Fruit fly (Drosophila melanogaster): ENCODE data around the gene Cpr72Ec.

The Cpr72Ec gene

DNA sequence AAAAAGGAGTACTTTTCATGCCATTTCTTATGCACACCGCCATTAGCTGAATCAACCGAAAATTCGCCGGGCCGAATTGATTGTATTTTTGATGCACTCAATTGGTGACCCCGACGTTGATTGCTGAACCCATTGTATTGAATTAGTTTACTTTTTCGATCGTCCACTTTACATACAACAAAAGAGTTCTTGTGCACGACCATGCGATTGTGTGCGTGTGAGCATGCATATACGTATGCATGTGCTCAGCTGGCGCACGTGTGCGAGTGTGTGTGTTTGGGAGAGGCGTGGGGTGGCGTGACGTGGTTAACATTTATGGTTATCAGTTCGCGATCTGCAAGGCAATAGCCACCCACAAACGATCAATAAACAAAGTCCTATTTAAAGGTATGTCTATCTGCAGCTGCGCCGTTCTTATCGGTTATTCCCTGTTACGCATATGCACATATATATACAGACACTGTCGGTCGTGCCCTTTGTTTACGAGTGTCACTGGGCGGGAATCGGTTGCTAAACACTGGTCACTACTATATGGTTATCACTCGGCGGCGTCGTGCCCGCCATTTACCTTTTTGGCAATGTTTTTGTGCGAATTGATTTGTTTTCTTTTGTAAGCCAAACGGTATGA is 18.2 kb upstream of the Cpr72Ec start:
- TF ChIP-seq Hnf4 (GFP tag; optimal IDR thresholded peaks at IDR 0.05) (peak; percentile 29), Rel (GFP tag; optimal IDR thresholded peaks at IDR 0.05) (peak; percentile 3), Rel (tag; optimal IDR thresholded peaks at IDR 0.05) (peak; percentile 62), OdsH (GFP tag; optimal IDR thresholded peaks at IDR 0.05) (peak; percentile 43), woc (GFP tag; optimal IDR thresholded peaks at IDR 0.05) (peak; percentile 0), Sp1 (GFP tag; optimal IDR thresholded peaks at IDR 0.05) (peak; percentile 14), Myc (optimal IDR thresholded peaks at IDR 0.05) (no peak), h (GFP tag; optimal IDR thresholded peaks at IDR 0.05) (peak; percentile 66), rgr (GFP tag; optimal IDR thresholded peaks at IDR 0.05) (no peak), br (GFP tag; optimal IDR thresholded peaks at IDR 0.05) (peak; percentile 2), N (GFP tag; optimal IDR thresholded peaks at IDR 0.05) (peak; percentile 38), tai (GFP tag; optimal IDR thresholded peaks at IDR 0.05) (no peak), CrebA (GFP tag; optimal IDR thresholded peaks at IDR 0.05; ENCODE audit: borderline replicate concordance) (peak; percentile 87), Dfd (GFP tag; optimal IDR thresholded peaks at IDR 0.05) (no peak), brk (GFP tag; optimal IDR thresholded peaks at IDR 0.05) (no peak), dl (GFP tag; optimal IDR thresholded peaks at IDR 0.05; ENCODE audit: insufficient read depth in 1 of 2, partially characterized antibody in 2 of 2) (no peak)

DNA sequence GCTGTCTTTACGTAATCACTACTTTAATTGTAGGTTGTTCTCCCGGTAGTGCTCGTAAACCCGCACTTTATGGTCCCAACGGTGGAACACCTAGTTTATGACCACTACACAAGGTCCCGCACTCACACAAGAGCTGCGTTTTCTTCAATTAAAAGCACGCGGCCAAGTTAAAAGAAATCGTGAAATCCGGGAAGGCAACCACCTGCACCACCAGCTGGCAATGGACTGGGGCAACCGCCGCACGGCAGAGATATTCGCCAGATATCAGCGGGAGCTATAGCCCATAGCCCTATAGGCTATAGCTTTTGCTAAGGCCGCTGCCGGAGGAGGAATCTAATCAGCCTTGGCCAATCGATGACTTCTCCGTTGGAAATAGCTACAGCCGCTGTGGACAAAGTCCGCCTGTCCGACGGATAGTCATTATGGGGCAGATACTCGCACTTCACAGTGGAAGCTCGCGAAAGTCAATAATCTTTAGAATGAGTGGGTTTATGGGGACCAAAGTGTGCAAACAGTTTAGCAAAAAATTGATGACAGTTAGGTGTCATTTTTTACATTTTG is 17.1 kb upstream of the Cpr72Ec start:
- no peak for TF ChIP-seq Abd-B (GFP tag; optimal IDR thresholded peaks at IDR 0.05)
- TF ChIP-seq h (GFP tag; optimal IDR thresholded peaks at IDR 0.05), result peak; percentile 12

DNA sequence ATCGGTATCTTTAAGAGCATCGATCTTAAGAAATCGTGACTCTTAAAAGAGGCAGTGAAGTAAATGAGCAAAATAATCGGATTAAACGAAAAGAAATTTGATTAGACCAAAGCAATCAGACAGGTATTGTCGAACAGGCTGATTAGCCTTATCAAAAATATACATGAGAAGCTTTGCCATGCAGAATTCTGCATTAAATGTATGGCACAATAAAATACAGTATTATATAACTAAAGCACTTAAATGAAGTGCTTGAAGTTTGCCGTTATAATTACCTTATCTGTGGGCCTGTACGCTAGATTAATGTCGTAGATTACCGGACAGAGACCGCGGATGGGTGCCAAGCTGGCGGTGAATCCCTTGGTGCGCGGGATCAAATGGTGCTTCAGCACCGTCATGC is 15.9 kb upstream of the Cpr72Ec start:
- TF ChIP-seq Rel (GFP tag; optimal IDR thresholded peaks at IDR 0.05), result no peak
- peak; percentile 1 for TF ChIP-seq Rel (tag; optimal IDR thresholded peaks at IDR 0.05)
- TF ChIP-seq N (GFP tag; optimal IDR thresholded peaks at IDR 0.05), result no peak

DNA sequence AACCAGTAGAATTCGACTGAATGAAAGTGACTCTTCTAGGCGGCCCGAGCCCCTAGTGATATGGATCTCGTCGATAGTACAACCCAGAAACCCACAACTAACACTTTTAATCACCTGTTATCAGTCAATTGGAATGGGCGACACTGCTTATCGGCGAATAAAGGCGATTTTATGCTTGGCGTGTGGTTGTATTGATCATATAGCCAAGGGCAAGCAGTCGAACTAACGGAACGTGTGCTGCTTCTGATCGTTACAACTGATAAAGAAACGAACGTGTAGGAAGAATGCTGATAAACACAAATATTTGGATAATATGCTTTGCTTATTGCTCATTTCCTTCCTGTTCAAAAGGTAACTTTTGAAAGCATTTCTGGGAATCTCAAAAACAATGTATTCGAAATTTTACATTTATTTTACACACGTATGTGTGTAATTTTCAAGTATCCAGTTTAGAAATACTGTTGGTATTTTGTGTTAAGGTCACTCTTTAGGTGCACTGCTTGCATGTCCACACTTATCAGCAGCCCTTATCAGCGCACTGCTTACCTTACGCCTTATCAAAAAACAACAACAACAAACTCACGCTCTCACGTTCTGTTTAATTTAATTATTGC is 14.2 kb upstream of the Cpr72Ec start, which contains the start of gene Agpat4:
TSS of gene Agpat4 (minus strand) at position 387 of the 614 bp plus-strand sequence.
- TF ChIP-seq br (GFP tag; optimal IDR thresholded peaks at IDR 0.05) (no peak), Myc (optimal IDR thresholded peaks at IDR 0.05) (peak; percentile 10), pan (optimal IDR thresholded peaks at IDR 0.05) (no peak), Hr78 (GFP tag; optimal IDR thresholded peaks at IDR 0.05) (no peak), GATAd (GFP tag; optimal IDR thresholded peaks at IDR 0.05) (peak; percentile 96), fru (GFP tag; optimal IDR thresholded peaks at IDR 0.05) (peak; percentile 31), Mio (GFP tag; optimal IDR thresholded peaks at IDR 0.05) (no peak)

DNA sequence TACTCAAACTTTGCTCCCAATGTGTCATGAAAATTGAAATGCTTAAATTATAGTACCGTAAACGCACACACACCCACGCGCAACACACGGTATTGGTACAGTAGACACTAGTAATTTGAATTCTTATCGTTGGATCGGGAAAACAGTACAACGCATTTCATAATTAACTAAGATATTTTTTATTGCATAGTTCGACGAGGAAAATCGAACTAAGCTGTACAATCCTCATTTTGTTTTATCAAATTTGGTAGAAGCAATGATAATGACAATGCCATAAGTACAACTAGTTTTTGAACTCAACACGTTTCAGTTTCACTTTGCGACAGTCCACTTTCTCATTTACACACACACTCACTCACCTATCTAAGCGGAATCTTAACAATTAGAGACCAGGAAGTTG is 13.6 kb upstream of the Cpr72Ec start:
- TF ChIP-seq CrebA (GFP tag; optimal IDR thresholded peaks at IDR 0.05; ENCODE audit: borderline replicate concordance) (no peak), br (GFP tag; optimal IDR thresholded peaks at IDR 0.05) (peak; percentile 25), jim (GFP tag; optimal IDR thresholded peaks at IDR 0.05) (no peak), N (GFP tag; optimal IDR thresholded peaks at IDR 0.05) (no peak), sv (GFP tag; optimal IDR thresholded peaks at IDR 0.05) (peak; percentile 51), h (GFP tag; optimal IDR thresholded peaks at IDR 0.05) (peak; percentile 50), Dif (GFP tag; optimal IDR thresholded peaks at IDR 0.05; ENCODE audit: partially characterized antibody) (no peak), rgr (GFP tag; optimal IDR thresholded peaks at IDR 0.05) (peak; percentile 46), ey (GFP tag; optimal IDR thresholded peaks at IDR 0.05) (peak; percentile 43), Sp1 (GFP tag; optimal IDR thresholded peaks at IDR 0.05) (no peak), GATAd (GFP tag; optimal IDR thresholded peaks at IDR 0.05) (no peak), dl (GFP tag; optimal IDR thresholded peaks at IDR 0.05; ENCODE audit: insufficient read depth in 1 of 2, partially characterized antibody in 2 of 2) (no peak), Jra (GFP tag; optimal IDR thresholded peaks at IDR 0.05) (no peak), Hnf4 (GFP tag; optimal IDR thresholded peaks at IDR 0.05) (no peak), fru (GFP tag; optimal IDR thresholded peaks at IDR 0.05) (peak; percentile 10), Myc (optimal IDR thresholded peaks at IDR 0.05) (no peak), OdsH (GFP tag; optimal IDR thresholded peaks at IDR 0.05) (peak; percentile 36), lola (GFP tag; optimal IDR thresholded peaks at IDR 0.05) (no peak), tai (GFP tag; optimal IDR thresholded peaks at IDR 0.05) (no peak), Hr78 (GFP tag; optimal IDR thresholded peaks at IDR 0.05) (no peak), pan (optimal IDR thresholded peaks at IDR 0.05) (no peak), Abd-B (GFP tag; optimal IDR thresholded peaks at IDR 0.05) (no peak), foxo (GFP tag; optimal IDR thresholded peaks at IDR 0.05) (peak in 1 of 2 experiments; percentile 55)

All from whole organism, wandering third instar larva.